Worm (Caenorhabditis elegans) whole organism, late embryonic: Measurements from ENCODE around the gene C17C3.9.

Experiments used
- T23F11.4 ChIP-seq: fragments of 200-800 bp; sonication (Bioruptor generic); optimal IDR thresholded peaks from 2 replicates; lab custom pipeline; 2018; ENCODE audit warnings: mild to moderate bottlenecking, missing genetic modification characterization, missing compliant biosample characterization
- Y22D7AL.16 ChIP-seq: sonication (generic microtip); optimal IDR thresholded peaks from 2 replicates; lab custom pipeline; 2016; ENCODE audit warnings: missing genetic modification characterization, missing compliant biosample characterization
- ceh-45 ChIP-seq: fragments of 200-800 bp; sonication (Bioruptor generic); IDR thresholded peaks from 2 replicates; pipeline ENCODE4 v1.3.6; 2022; ENCODE audit warnings: missing genetic modification reagents, missing genetic modification characterization, missing compliant biosample characterization
- ets-4 ChIP-seq: sonication (generic microtip); optimal IDR thresholded peaks from 2 replicates; lab custom pipeline; 2016; ENCODE audit warnings: missing genetic modification characterization, missing compliant biosample characterization
- fax-1 ChIP-seq: sonication (generic microtip); optimal IDR thresholded peaks from 2 replicates; lab custom pipeline; 2016; ENCODE audit warnings: missing genotype, missing genetic modification characterization, missing compliant biosample characterization
- gmeb-2 ChIP-seq: sonication (generic microtip); optimal IDR thresholded peaks from 2 replicates; lab custom pipeline; 2016; ENCODE audit warnings: missing genetic modification characterization, inconsistent platforms, missing compliant biosample characterization
- hlh-8 ChIP-seq: sonication (generic microtip); optimal IDR thresholded peaks from 2 replicates; lab custom pipeline; 2016; ENCODE audit warnings: missing genotype, missing genetic modification characterization, missing compliant biosample characterization
- lin-11 ChIP-seq: fragments of 200-800 bp; sonication (Bioruptor generic); optimal IDR thresholded peaks from 2 replicates; lab custom pipeline; 2018; ENCODE audit warnings: mild to moderate bottlenecking, missing genetic modification characterization, missing compliant biosample characterization
- nfya-1 ChIP-seq: sonication (generic microtip); optimal IDR thresholded peaks from 2 replicates; lab custom pipeline; 2017; ENCODE audit warnings: missing genetic modification characterization, mild to moderate bottlenecking, missing compliant biosample characterization, antibody characterized with exemption, moderate library complexity
- pat-9 ChIP-seq: fragments of 200-800 bp; sonication (Bioruptor generic); optimal IDR thresholded peaks from 2 replicates; lab custom pipeline; 2018; ENCODE audit warnings: mild to moderate bottlenecking, missing genetic modification characterization, moderate library complexity, missing compliant biosample characterization
- ref-2 ChIP-seq: sonication (generic microtip); optimal IDR thresholded peaks from 2 replicates; lab custom pipeline; 2016; ENCODE audit warnings: missing genetic modification characterization, missing compliant biosample characterization
- sdc-2 ChIP-seq: sonication (generic microtip); optimal IDR thresholded peaks from 2 replicates; lab custom pipeline; 2016; ENCODE audit warnings: missing genotype, missing genetic modification characterization, missing compliant biosample characterization
- sox-2 ChIP-seq: fragments of 200-800 bp; sonication (Bioruptor generic); IDR thresholded peaks from 2 replicates; pipeline ENCODE4 v1.3.6; 2022; ENCODE audit warnings: missing genetic modification reagents, missing genetic modification characterization, missing compliant biosample characterization
- ttx-3 ChIP-seq: sonication (generic microtip); optimal IDR thresholded peaks from 2 replicates; lab custom pipeline; 2016; ENCODE audit warnings: missing genetic modification reagents, missing genetic modification characterization, missing compliant biosample characterization
- unc-42 ChIP-seq: sonication (generic microtip); optimal IDR thresholded peaks from 2 replicates; lab custom pipeline; 2016; ENCODE audit warnings: missing genotype, missing genetic modification characterization, missing compliant biosample characterization
- unc-55 ChIP-seq: sonication (generic microtip); optimal IDR thresholded peaks from 2 replicates; lab custom pipeline; 2017; ENCODE audit warnings: missing biosample characterization, missing genetic modification reagents, missing genetic modification characterization
- unc-86 ChIP-seq: sonication (generic microtip); optimal IDR thresholded peaks from 2 replicates; lab custom pipeline; 2016; ENCODE audit warnings: missing genetic modification characterization, missing compliant biosample characterization

Gene C17C3.9

ce11 chrII:5487844-5488243, 44.2 kb downstream of the C17C3.9 start, which contains the start of gene nep-5:
TSS of gene nep-5 (plus strand) at chrII:5488144.
- no peak for TF ChIP-seq sox-2 (GFP tag; lab: Robert Waterston, UW)
- no peak for TF ChIP-seq fax-1
- TF ChIP-seq pat-9 (tag; lab: Kevin White, UChicago) = no peak
- TF ChIP-seq nfya-1 (tag; lab: Kevin White, UChicago) = no peak
- TF ChIP-seq unc-55 (GFP tag; lab: Kevin White, UChicago) = no peak
- no peak for TF ChIP-seq Y22D7AL.16 (tag; lab: Kevin White, UChicago)

- no peak for TF ChIP-seq unc-42 (tag; lab: Kevin White, UChicago)
- TF ChIP-seq ets-4 = no peak
- TF ChIP-seq gmeb-2 (tag; lab: Kevin White, UChicago) = no peak
- no peak for TF ChIP-seq T23F11.4 (GFP tag; lab: Kevin White, UChicago)
- TF ChIP-seq ref-2 (tag; lab: Kevin White, UChicago) = no peak
- TF ChIP-seq ttx-3 = no peak
- no peak for TF ChIP-seq unc-86
- no peak for TF ChIP-seq unc-55 (GFP tag; lab: Kevin White, UChicago)
- no peak for TF ChIP-seq sdc-2 (tag; lab: Kevin White, UChicago)
- TF ChIP-seq ceh-45 (GFP tag; lab: Robert Waterston, UW) = no peak
- TF ChIP-seq lin-11 = no peak
- no peak for TF ChIP-seq hlh-8 (tag; lab: Kevin White, UChicago)
Observed at ce11 chrII:5481982-5482381, 50.1 kb downstream of the C17C3.9 start, which contains the start of gene cal-8. TSS of gene cal-8 (minus strand) at chrII:5482041.
